Fruit fly (Drosophila melanogaster): ENCODE data around the gene Met75Ca.

Met75Ca gene

DNA sequence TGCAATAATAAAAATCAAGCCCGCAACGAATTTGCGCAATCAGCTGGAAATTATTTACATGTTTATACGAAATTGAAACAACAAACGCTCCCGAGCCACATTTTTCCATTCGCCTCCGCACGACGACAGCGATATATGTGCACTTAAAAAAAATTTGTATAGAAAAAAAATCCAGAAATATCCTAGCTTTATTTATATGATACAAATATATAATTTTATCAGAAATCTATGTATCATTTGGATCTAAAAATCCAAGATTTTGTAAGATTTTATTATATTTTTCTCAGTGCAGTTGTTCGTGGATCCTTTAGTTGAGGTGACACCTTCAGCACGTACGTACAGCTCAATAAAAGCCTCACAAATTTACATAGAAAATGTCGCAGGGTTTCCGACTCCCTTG lies 41.6 kb downstream of the Met75Ca start (continued):
- TF ChIP-seq pros (GFP tag; optimal IDR thresholded peaks at IDR 0.05) (no peak), CG12391 (tag; optimal IDR thresholded peaks at IDR 0.05) (peak; percentile 10), dmrt11E (tag; optimal IDR thresholded peaks at IDR 0.05) (peak; percentile 69), Ada2b (GFP tag; IDR thresholded peaks at IDR 0.05) (no peak), fd3F (GFP tag; optimal IDR thresholded peaks at IDR 0.05) (no peak)

- TF ChIP-seq dmrt11E (tag; optimal IDR thresholded peaks at IDR 0.05) = peak; percentile 66
- TF ChIP-seq CG7372 (GFP tag; IDR thresholded peaks at IDR 0.05) = no peak
- TF ChIP-seq CG16815 (GFP tag; optimal IDR thresholded peaks at IDR 0.05) = peak; percentile 11
These were observed 46.9 kb downstream of the Met75Ca start for dm6 chr3L:18425288-18425687.

DNA sequence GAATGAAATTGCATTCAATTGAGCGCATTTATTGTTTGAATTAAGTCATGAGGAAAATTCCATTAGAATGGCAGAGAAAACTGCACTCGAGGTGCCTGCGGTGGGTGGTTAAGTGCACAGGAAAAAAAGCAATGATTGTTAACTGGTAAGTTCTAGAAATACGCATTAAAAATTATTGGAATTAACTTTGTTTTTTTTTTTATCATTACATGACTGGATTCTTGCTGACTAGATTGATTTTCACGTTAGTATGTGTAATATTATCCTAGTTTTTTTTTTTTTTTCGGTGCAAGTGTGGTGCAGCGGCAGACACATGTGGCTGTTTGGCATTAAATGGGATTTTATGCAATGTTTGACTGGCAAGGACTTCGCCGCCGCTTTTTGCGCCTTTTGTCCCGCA lies 49.2 kb downstream of the Met75Ca start:
- peak; percentile 41 for TF ChIP-seq dmrt11E (tag; optimal IDR thresholded peaks at IDR 0.05)
- no peak for TF ChIP-seq CG7372 (GFP tag; IDR thresholded peaks at IDR 0.05)
- peak; percentile 23; the same call in 1 of the 2 replicates for TF ChIP-seq Xrp1 (GFP tag; IDR thresholded peaks at IDR 0.05)
- TF ChIP-seq zfh1 (GFP tag; IDR thresholded peaks at IDR 0.05) = peak; percentile 55; the same call in 2 of the 3 replicates
- TF ChIP-seq CG17328 (GFP tag; IDR thresholded peaks at IDR 0.05) = 0 out of 2 replicates have a peak, but pooled peaks have one; percentile 16
- TF ChIP-seq CG9727 (GFP tag; optimal IDR thresholded peaks at IDR 0.05) = peak; percentile 3
- TF ChIP-seq prd (optimal IDR thresholded peaks at IDR 0.05) = no peak
- TF ChIP-seq prd (GFP tag; IDR thresholded peaks at IDR 0.05) = peak; percentile 30; the same call in 1 of the 3 replicates
- no peak for TF ChIP-seq CG15011 (GFP tag; optimal IDR thresholded peaks at IDR 0.05)
